Fruit fly (Drosophila melanogaster) whole organism, embryonic: ENCODE measurements around the gene Ppm1.

ENCODE experiments used
- CG17385 ChIP-seq: fragments of 200-800 bp; sonication (Bioruptor generic); optimal IDR thresholded peaks from 3 replicates; lab custom pipeline; 2018; ENCODE audit warnings: missing biosample characterization, mild to moderate bottlenecking, missing genetic modification characterization
- pnt ChIP-seq: fragments of 200-800 bp; sonication (Bioruptor generic); optimal IDR thresholded peaks from 3 replicates; lab custom pipeline; 2016; ENCODE audit warnings: missing biosample characterization, missing genetic modification characterization

- TF ChIP-seq pnt (GFP tag; lab: Kevin White, UChicago) (no peak), CG17385 (GFP tag; lab: Kevin White, UChicago) (no peak)
Measured at dm6 chr3L:565964-566627, 15.0 kb upstream of the Ppm1 start.
